Worm (Caenorhabditis elegans) whole organism, L1 larva: ENCODE data around the gene srd-15.

Source experiments
- C16A3.4 ChIP-seq: fragments of 150-350 bp; optimal IDR thresholded peaks from 2 replicates; lab custom pipeline; 2014; ENCODE audit warnings: missing biosample characterization, missing genetic modification characterization
- C34B4.2 ChIP-seq: sonication (generic microtip); optimal IDR thresholded peaks from 2 replicates; lab custom pipeline; 2017; ENCODE audit warnings: mild to moderate bottlenecking, missing genetic modification characterization, missing compliant biosample characterization
- F16B12.6 ChIP-seq: fragments of 150-350 bp; optimal IDR thresholded peaks from 2 replicates; lab custom pipeline; 2014; ENCODE audit warnings: missing biosample characterization, missing genetic modification characterization
- Y116A8C.19 ChIP-seq: sonication (generic microtip); optimal IDR thresholded peaks from 2 replicates; lab custom pipeline; 2016; ENCODE audit warnings: missing compliant biosample characterization, missing genetic modification characterization, borderline replicate concordance
- aha-1 ChIP-seq: fragments of 150-350 bp; optimal IDR thresholded peaks from 2 replicates; lab custom pipeline; 2014; ENCODE audit warnings: missing biosample characterization, missing genetic modification characterization
- alr-1 ChIP-seq: fragments of 200-800 bp; sonication (Bioruptor generic); optimal IDR thresholded peaks from 2 replicates; lab custom pipeline; 2018; ENCODE audit warnings: borderline replicate concordance, mild to moderate bottlenecking, missing genetic modification characterization, missing compliant biosample characterization
- blmp-1 ChIP-seq: fragments of 150-350 bp; optimal IDR thresholded peaks from 2 replicates; lab custom pipeline; 2014; ENCODE audit warnings: missing biosample characterization, missing genetic modification characterization
- ceh-63 ChIP-seq: fragments of 200-800 bp; sonication (Bioruptor generic); optimal IDR thresholded peaks from 2 replicates; lab custom pipeline; 2018; ENCODE audit warnings: mild to moderate bottlenecking, missing genetic modification characterization, missing compliant biosample characterization
- ceh-88 ChIP-seq: fragments of 200-800 bp; sonication (Bioruptor generic); IDR thresholded peaks from 2 replicates; pipeline ENCODE4 v1.3.6; 2022; ENCODE audit warnings: missing genetic modification characterization, missing compliant biosample characterization
- ceh-90 ChIP-seq: sonication (generic microtip); optimal IDR thresholded peaks from 2 replicates; lab custom pipeline; 2016; ENCODE audit warnings: missing genetic modification characterization, missing compliant biosample characterization
- dpl-1 ChIP-seq, 3 experiments: fragments of 150-350 bp in 2 of 3; sonication (generic microtip) in 1 of 3; optimal IDR thresholded peaks; 2 replicates each; lab custom pipeline; 2014 to 2017; ENCODE audit warnings: missing biosample characterization in 3 of 3, missing genetic modification characterization in 3 of 3, missing genetic modification reagents in 3 of 3
- dsc-1 ChIP-seq: sonication (generic microtip); optimal IDR thresholded peaks from 2 replicates; lab custom pipeline; 2016; ENCODE audit warnings: mild to moderate bottlenecking, missing genetic modification characterization, missing compliant biosample characterization
- efl-1 ChIP-seq, 4 experiments: fragments of 150-350 bp; optimal IDR thresholded peaks in 3 of 4; peaks in 1 of 4; 1 replicate in 1 of 4; 2 replicates in 3 of 4; lab custom pipeline; 2014; ENCODE audit warnings: missing biosample characterization in 2 of 4, missing genetic modification characterization in 2 of 4, missing genetic modification reagents in 2 of 4
- efl-3 ChIP-seq: fragments of 200-800 bp; sonication (Bioruptor generic); optimal IDR thresholded peaks from 2 replicates; lab custom pipeline; 2018; ENCODE audit warnings: mild to moderate bottlenecking, missing genetic modification characterization, missing compliant biosample characterization
- egl-13 ChIP-seq: sonication (generic microtip); optimal IDR thresholded peaks from 2 replicates; lab custom pipeline; 2016; ENCODE audit warnings: missing genotype, missing genetic modification reagents, missing genetic modification characterization, missing compliant biosample characterization
- ets-5 ChIP-seq: fragments of 200-800 bp; sonication (Bioruptor generic); IDR thresholded peaks from 2 replicates; pipeline ENCODE4 v1.3.6; 2022; ENCODE audit warnings: missing genetic modification characterization, missing compliant biosample characterization
- fkh-4 ChIP-seq: sonication (generic microtip); optimal IDR thresholded peaks from 2 replicates; lab custom pipeline; 2016; ENCODE audit warnings: missing compliant biosample characterization, missing genetic modification characterization, borderline replicate concordance
- fkh-8 ChIP-seq: sonication (generic microtip); optimal IDR thresholded peaks from 2 replicates; lab custom pipeline; 2016; ENCODE audit warnings: mild to moderate bottlenecking, missing genetic modification characterization, missing compliant biosample characterization
- fos-1 ChIP-seq: fragments of 150-350 bp; optimal IDR thresholded peaks from 2 replicates; lab custom pipeline; 2014; ENCODE audit warnings: missing biosample characterization, missing genetic modification characterization
- grh-1 ChIP-seq: fragments of 200-800 bp; sonication (Bioruptor generic); IDR thresholded peaks from 2 replicates; pipeline ENCODE4 v1.3.6; 2022; ENCODE audit warnings: missing genetic modification reagents, missing genetic modification characterization, missing compliant biosample characterization
- hlh-4 ChIP-seq: sonication (generic microtip); optimal IDR thresholded peaks from 2 replicates; lab custom pipeline; 2016; ENCODE audit warnings: mild to moderate bottlenecking, missing genetic modification characterization, missing compliant biosample characterization
- hpl-2 ChIP-seq: fragments of 150-350 bp; optimal IDR thresholded peaks from 2 replicates; lab custom pipeline; 2014; ENCODE audit warnings: missing biosample characterization, missing genetic modification reagents, missing genetic modification characterization
- irx-1 ChIP-seq: sonication (generic microtip); optimal IDR thresholded peaks from 2 replicates; lab custom pipeline; 2016; ENCODE audit warnings: missing genetic modification characterization, missing compliant biosample characterization
- jun-1 ChIP-seq: fragments of 150-350 bp; optimal IDR thresholded peaks from 2 replicates; lab custom pipeline; 2014; ENCODE audit warnings: missing biosample characterization, missing genetic modification reagents, missing genetic modification characterization
- lin-13 ChIP-seq: fragments of 150-350 bp; optimal IDR thresholded peaks from 2 replicates; lab custom pipeline; 2014; ENCODE audit warnings: missing biosample characterization, missing genetic modification reagents, missing genetic modification characterization
- lin-14 ChIP-seq: fragments of 200-800 bp; sonication (Bioruptor generic); optimal IDR thresholded peaks from 2 replicates; lab custom pipeline; 2018; ENCODE audit warnings: mild to moderate bottlenecking, missing genetic modification characterization, moderate library complexity, missing compliant biosample characterization
- lin-15B ChIP-seq: fragments of 150-350 bp; sonication (generic microtip); optimal IDR thresholded peaks from 3 replicates; lab custom pipeline; 2014; ENCODE audit warnings: missing biosample characterization, missing genetic modification characterization
- lin-35 ChIP-seq, 2 experiments: fragments of 150-350 bp; optimal IDR thresholded peaks; 2 replicates each; lab custom pipeline; 2014; ENCODE audit warnings: missing biosample characterization in 2 of 2, missing genetic modification characterization in 2 of 2, missing genetic modification reagents in 2 of 2
- lin-39 ChIP-seq: fragments of 150-350 bp; optimal IDR thresholded peaks from 2 replicates; lab custom pipeline; 2014; ENCODE audit warnings: missing biosample characterization, missing genetic modification reagents, missing genetic modification characterization
- lir-3 ChIP-seq: sonication (generic microtip); optimal IDR thresholded peaks from 2 replicates; lab custom pipeline; 2016; ENCODE audit warnings: mild to moderate bottlenecking, missing genetic modification characterization, moderate library complexity, missing compliant biosample characterization; ENCODE audit not compliant: poor library complexity
- mdl-1 ChIP-seq, 2 experiments: fragments of 150-350 bp; optimal IDR thresholded peaks; 2 replicates each; lab custom pipeline; 2014 to 2017; ENCODE audit warnings: missing biosample characterization in 2 of 2, missing genetic modification characterization in 2 of 2, inconsistent platforms in 1 of 2
- mef-2 ChIP-seq: fragments of 150-350 bp; optimal IDR thresholded peaks from 2 replicates; lab custom pipeline; 2014; ENCODE audit warnings: missing biosample characterization, missing genetic modification characterization
- mep-1 ChIP-seq: fragments of 150-350 bp; optimal IDR thresholded peaks from 2 replicates; lab custom pipeline; 2014; ENCODE audit warnings: missing biosample characterization, missing genetic modification characterization
- nhr-11 ChIP-seq: fragments of 150-350 bp; optimal IDR thresholded peaks from 2 replicates; lab custom pipeline; 2014; ENCODE audit warnings: missing biosample characterization, missing genetic modification characterization
- nhr-19 ChIP-seq: fragments of 200-800 bp; sonication (Bioruptor generic); conservative IDR thresholded peaks from 2 replicates; pipeline ENCODE4 v1.3.6; 2022; ENCODE audit warnings: missing genetic modification characterization, missing compliant biosample characterization
- nhr-20 ChIP-seq: sonication (generic microtip); optimal IDR thresholded peaks from 2 replicates; lab custom pipeline; 2016; ENCODE audit warnings: mild to moderate bottlenecking, missing genetic modification characterization, missing compliant biosample characterization
- nhr-28 ChIP-seq: fragments of 150-350 bp; optimal IDR thresholded peaks from 2 replicates; lab custom pipeline; 2014; ENCODE audit warnings: missing biosample characterization, missing genetic modification characterization
- nhr-47 ChIP-seq: sonication (generic microtip); optimal IDR thresholded peaks from 2 replicates; lab custom pipeline; 2016; ENCODE audit warnings: mild to moderate bottlenecking, missing genetic modification characterization, moderate library complexity, missing compliant biosample characterization
- nhr-77 ChIP-seq: fragments of 150-350 bp; optimal IDR thresholded peaks from 2 replicates; lab custom pipeline; 2014; ENCODE audit warnings: missing biosample characterization, missing genetic modification characterization
- nhr-85 ChIP-seq: sonication (generic microtip); peaks from one replicate; lab custom pipeline; 2016; ENCODE audit warnings: missing genetic modification characterization, inconsistent platforms, missing compliant biosample characterization
- pqm-1 ChIP-seq: sonication (generic microtip); optimal IDR thresholded peaks from 3 replicates; lab custom pipeline; 2017; ENCODE audit warnings: missing biosample characterization, missing genetic modification characterization
- skn-1 ChIP-seq: fragments of 150-350 bp; optimal IDR thresholded peaks from 2 replicates; lab custom pipeline; 2014; ENCODE audit warnings: missing biosample characterization, missing genetic modification characterization
- snpc-4 ChIP-seq: fragments of 150-350 bp; optimal IDR thresholded peaks from 2 replicates; lab custom pipeline; 2014; ENCODE audit warnings: missing biosample characterization, missing genetic modification characterization
- sox-4 ChIP-seq: sonication (generic microtip); optimal IDR thresholded peaks from 2 replicates; lab custom pipeline; 2016; ENCODE audit warnings: missing genetic modification characterization, missing compliant biosample characterization
- sptf-1 ChIP-seq: fragments of 150-350 bp; optimal IDR thresholded peaks from 2 replicates; lab custom pipeline; 2014; ENCODE audit warnings: missing biosample characterization, missing genetic modification characterization
- swsn-7 ChIP-seq: sonication (generic microtip); optimal IDR thresholded peaks from 2 replicates; lab custom pipeline; 2016; ENCODE audit warnings: missing genetic modification characterization, missing compliant biosample characterization
- tlp-1 ChIP-seq: fragments of 150-350 bp; optimal IDR thresholded peaks from 2 replicates; lab custom pipeline; 2014; ENCODE audit warnings: missing biosample characterization, missing genetic modification characterization
- unc-30 ChIP-seq: sonication (generic microtip); optimal IDR thresholded peaks from 2 replicates; lab custom pipeline; 2017; ENCODE audit warnings: missing biosample characterization, missing genetic modification characterization
- unc-62 ChIP-seq: fragments of 150-350 bp; optimal IDR thresholded peaks from 2 replicates; lab custom pipeline; 2014; ENCODE audit warnings: missing biosample characterization, missing genetic modification reagents, missing genetic modification characterization
- unc-98 ChIP-seq: fragments of 200-800 bp; sonication (Bioruptor generic); IDR thresholded peaks from 2 replicates; pipeline ENCODE4 v1.3.6; 2022; ENCODE audit warnings: missing genetic modification characterization, missing compliant biosample characterization
- vab-15 ChIP-seq: sonication (generic microtip); optimal IDR thresholded peaks from 2 replicates; lab custom pipeline; 2017; ENCODE audit warnings: missing genotype, mild to moderate bottlenecking, missing genetic modification characterization, missing compliant biosample characterization
- zag-1 ChIP-seq: fragments of 150-350 bp; optimal IDR thresholded peaks from 2 replicates; lab custom pipeline; 2014; ENCODE audit warnings: missing biosample characterization, missing genetic modification characterization
- zip-4 ChIP-seq: fragments of 200-800 bp; sonication (Bioruptor generic); optimal IDR thresholded peaks from 2 replicates; lab custom pipeline; 2018; ENCODE audit warnings: mild to moderate bottlenecking, missing genetic modification characterization, moderate library complexity, missing compliant biosample characterization

Gene srd-15

ce11 chrV:5917707-5918106 is 11.6 kb upstream of the srd-15 start, which contains the start of gene lrpr-1:
Gene lrpr-1 (minus strand): TSS chrV:5917891.
- TF ChIP-seq tlp-1 (no peak), snpc-4 (tag; lab: Kevin White, UChicago) (peak; percentile 59), lin-14 (peak; percentile 86), nhr-11 (peak; percentile 71), skn-1 (tag; lab: Kevin White, UChicago) (peak; percentile 66), blmp-1 (tag; lab: Kevin White, UChicago) (peak; percentile 57), lir-3 (peak; percentile 98), fkh-4 (peak; percentile 100), nhr-77 (tag; lab: Kevin White, UChicago) (peak; percentile 36), alr-1 (tag; lab: Kevin White, UChicago) (no peak), nhr-20 (peak; percentile 93), nhr-28 (tag; lab: Kevin White, UChicago) (no peak), ets-5 (GFP tag; lab: Robert Waterston, UW) (no peak), mdl-1 (tag; optimal IDR thresholded peaks at IDR 0.05; lab: Kevin White, UChicago) (peak in 1 of 2 experiments; percentile 68), lin-13 (peak; percentile 71), sox-4 (tag; lab: Kevin White, UChicago) (peak; percentile 98), unc-30 (tag; lab: Kevin White, UChicago) (no peak), ceh-63 (GFP tag; lab: Kevin White, UChicago) (peak; percentile 92), C34B4.2 (tag; lab: Kevin White, UChicago) (peak; percentile 32), lin-35 (GFP tag; optimal IDR thresholded peaks at IDR 0.05; lab: Kevin White, UChicago) (peak; percentile 99), nhr-19 (GFP tag; lab: Robert Waterston, UW) (peak; percentile 93), mef-2 (no peak), fos-1 (tag; lab: Kevin White, UChicago) (peak; percentile 59), pqm-1 (tag; lab: Kevin White, UChicago) (no peak), grh-1 (peak; percentile 88), lin-15B (tag; lab: Kevin White, UChicago) (peak; percentile 56), hlh-4 (tag; lab: Kevin White, UChicago) (peak; percentile 71), mep-1 (tag; lab: Kevin White, UChicago) (peak; percentile 72), efl-1 (optimal IDR thresholded peaks at IDR 0.05; lab: Kevin White, UChicago) (peak; percentile 99), efl-1 (GFP tag; optimal IDR thresholded peaks at IDR 0.05 in 1 of 2; lab: Kevin White, UChicago) (peak; percentile 98 to 100), dsc-1 (tag; lab: Kevin White, UChicago) (peak; percentile 98), C16A3.4 (tag; lab: Kevin White, UChicago) (peak; percentile 42), hpl-2 (no peak), dpl-1 (GFP tag; optimal IDR thresholded peaks at IDR 0.05; lab: Kevin White, UChicago) (peak; percentile 97 to 99 (median 98)), swsn-7 (tag; lab: Kevin White, UChicago) (peak; percentile 93), zag-1 (tag; lab: Kevin White, UChicago) (no peak), fkh-8 (tag; lab: Kevin White, UChicago) (peak; percentile 86), ceh-90 (tag; lab: Kevin White, UChicago) (peak; percentile 99), F16B12.6 (tag; lab: Kevin White, UChicago) (peak; percentile 46), nhr-47 (tag; lab: Kevin White, UChicago) (peak; percentile 97), jun-1 (tag; lab: Kevin White, UChicago) (peak; percentile 57), lin-39 (tag; lab: Kevin White, UChicago) (peak; percentile 69), aha-1 (tag; lab: Kevin White, UChicago) (no peak), sptf-1 (no peak), egl-13 (tag; lab: Kevin White, UChicago) (peak; percentile 96), unc-62 (GFP tag; lab: Kevin White, UChicago) (no peak), ceh-88 (GFP tag; lab: Robert Waterston, UW) (peak; percentile 71; the same call in 1 of the 2 replicates), vab-15 (tag; lab: Kevin White, UChicago) (peak; percentile 43), nhr-85 (tag; lab: Kevin White, UChicago) (peak; percentile 98), unc-98 (GFP tag; lab: Robert Waterston, UW) (peak; percentile 92), Y116A8C.19 (tag; lab: Kevin White, UChicago) (peak; percentile 96), irx-1 (tag; lab: Kevin White, UChicago) (peak; percentile 98), efl-3 (GFP tag; lab: Kevin White, UChicago) (peak; percentile 90), zip-4 (GFP tag; lab: Kevin White, UChicago) (peak; percentile 86)
